Fruit fly (Drosophila melanogaster): ENCODE data around the gene CG2680.

Gene CG2680

dm6 chrX:2698064-2698894 lies 8.9 kb downstream of the CG2680 start, which contains the start of the genes Spg7 and Lint-O (continued):
- TF ChIP-seq CG31441 (GFP tag; IDR thresholded peaks at IDR 0.05) (no peak), CG14860 (GFP tag; IDR thresholded peaks at IDR 0.05; ENCODE audit: partially characterized antibody) (peak; percentile 36; the same call in 2 of the 3 replicates), bab2 (GFP tag; optimal IDR thresholded peaks at IDR 0.05) (no peak), gfzf (GFP tag; optimal IDR thresholded peaks at IDR 0.05) (no peak), E2f2 (GFP tag; IDR thresholded peaks at IDR 0.05) (peak; percentile 69), MTF-1 (GFP tag; optimal IDR thresholded peaks at IDR 0.05; ENCODE audit: borderline replicate concordance) (no peak), cas (GFP tag; IDR thresholded peaks at IDR 0.05) (no peak), grau (tag; optimal IDR thresholded peaks at IDR 0.05) (no peak), twi (tag; optimal IDR thresholded peaks at IDR 0.05) (no peak), hkb (optimal IDR thresholded peaks at IDR 0.05) (no peak), hkb (GFP tag; IDR thresholded peaks at IDR 0.05) (no peak), CG6791 (GFP tag; IDR thresholded peaks at IDR 0.05; ENCODE audit: partially characterized antibody) (peak; percentile 82), vvl (GFP tag; IDR thresholded peaks at IDR 0.05) (no peak), row (GFP tag; IDR thresholded peaks at IDR 0.05) (no peak), HLH3B (GFP tag; IDR thresholded peaks at IDR 0.05) (no peak), HHEX (GFP tag; optimal IDR thresholded peaks at IDR 0.05) (no peak), ato (GFP tag; IDR thresholded peaks at IDR 0.05; ENCODE audit: partially characterized antibody) (peak; percentile 73), Dref (GFP tag; IDR thresholded peaks at IDR 0.05) (peak; percentile 79), CG13123 (GFP tag; optimal IDR thresholded peaks at IDR 0.05) (no peak), Awh (GFP tag; IDR thresholded peaks at IDR 0.05) (no peak), CG12769 (tag; optimal IDR thresholded peaks at IDR 0.05) (no peak), nmo (GFP tag; optimal IDR thresholded peaks at IDR 0.05) (no peak), kah (GFP tag; optimal IDR thresholded peaks at IDR 0.05) (no peak), CG2129 (GFP tag; IDR thresholded peaks at IDR 0.05; ENCODE audit: partially characterized antibody) (peak; percentile 23; the same call in 1 of the 2 replicates), CG16813 (GFP tag; IDR thresholded peaks at IDR 0.05; ENCODE audit: partially characterized antibody) (peak; percentile 74), knrl (GFP tag; IDR thresholded peaks at IDR 0.05; ENCODE audit: partially characterized antibody) (peak; percentile 65; the same call in 2 of the 3 replicates), unc-4 (GFP tag; IDR thresholded peaks at IDR 0.05; ENCODE audit: partially characterized antibody) (peak; percentile 65), CG13894 (tag; optimal IDR thresholded peaks at IDR 0.05) (no peak), HLH4C (GFP tag; IDR thresholded peaks at IDR 0.05; ENCODE audit: partially characterized antibody) (peak; percentile 70; the same call in 2 of the 3 replicates), ash1 (GFP tag; optimal IDR thresholded peaks at IDR 0.05) (no peak), CG13287 (GFP tag; IDR thresholded peaks at IDR 0.05; ENCODE audit: partially characterized antibody) (peak; percentile 77), ftz-f1 (GFP tag; optimal IDR thresholded peaks at IDR 0.05) (no peak), ham (GFP tag; IDR thresholded peaks at IDR 0.05) (no peak), Dfd (GFP tag; optimal IDR thresholded peaks at IDR 0.05) (no peak), Sry-δ (GFP tag; optimal IDR thresholded peaks at IDR 0.05) (peak; percentile 62), CG11696 (GFP tag; IDR thresholded peaks at IDR 0.05) (no peak), amos (GFP tag; IDR thresholded peaks at IDR 0.05; ENCODE audit: partially characterized antibody) (peak; percentile 76), CG11723 (GFP tag; optimal IDR thresholded peaks at IDR 0.05) (no peak), odd (GFP tag; optimal IDR thresholded peaks at IDR 0.05) (no peak), CoRest (tag; optimal IDR thresholded peaks at IDR 0.05) (no peak), CG16779 (GFP tag; IDR thresholded peaks at IDR 0.05) (no peak), pzg (GFP tag; optimal IDR thresholded peaks at IDR 0.05) (peak; percentile 21), chm (GFP tag; IDR thresholded peaks at IDR 0.05) (no peak), CG4730 (GFP tag; IDR thresholded peaks at IDR 0.05) (no peak), lab (GFP tag; optimal IDR thresholded peaks at IDR 0.05) (no peak), Xbp1 (GFP tag; optimal IDR thresholded peaks at IDR 0.05) (no peak), CG17912 (GFP tag; optimal IDR thresholded peaks at IDR 0.05) (no peak), sima (GFP tag; optimal IDR thresholded peaks at IDR 0.05) (no peak)

Data from whole organism, embryonic.